Fruit fly (Drosophila melanogaster) whole organism, prepupa: ENCODE data around the gene RecQ4.
A peak's percentile ranks its signal among the peaks of the same experiment; 100 is the strongest.

Experiments used
- Blimp-1 ChIP-seq: fragments of 200-800 bp; sonication (Bioruptor generic); optimal IDR thresholded peaks from 3 replicates; lab custom pipeline; 2017; ENCODE audit warnings: missing biosample characterization, missing genetic modification characterization, mild to moderate bottlenecking, moderate library complexity, missing genetic modification reagents
- CG10631 ChIP-seq: fragments of 200-800 bp; sonication (Bioruptor generic); optimal IDR thresholded peaks from 2 replicates; lab custom pipeline; 2016; ENCODE audit warnings: missing biosample characterization, missing genetic modification characterization
- CG11294 ChIP-seq: fragments of 200-800 bp; sonication (Bioruptor generic); IDR thresholded peaks from 2 replicates; pipeline ENCODE4 v1.3.6; 2022; ENCODE audit warnings: missing biosample characterization, missing genetic modification characterization
- CG15336 ChIP-seq: fragments of 200-800 bp; sonication (Bioruptor generic); IDR thresholded peaks from 2 replicates; pipeline ENCODE4 v1.3.6; 2022; ENCODE audit warnings: missing biosample characterization, missing genetic modification characterization
- CG1621 ChIP-seq: fragments of 200-800 bp; sonication (Bioruptor generic); optimal IDR thresholded peaks from 3 replicates; lab custom pipeline; 2018; ENCODE audit warnings: missing biosample characterization, mild to moderate bottlenecking, missing genetic modification characterization
- CG3032 ChIP-seq: fragments of 200-800 bp; optimal IDR thresholded peaks from 2 replicates; lab custom pipeline; 2019; ENCODE audit warnings: missing biosample characterization, mild to moderate bottlenecking, missing genetic modification characterization, moderate library complexity
- CG31627 ChIP-seq: fragments of 200-800 bp; sonication (Bioruptor generic); optimal IDR thresholded peaks from 3 replicates; lab custom pipeline; 2016; ENCODE audit warnings: missing biosample characterization, missing genetic modification characterization
- CG34406 ChIP-seq: fragments of 200-800 bp; sonication (Bioruptor generic); optimal IDR thresholded peaks from 3 replicates; lab custom pipeline; 2016; ENCODE audit warnings: missing biosample characterization, missing genetic modification characterization
- CG3919 ChIP-seq: fragments of 200-800 bp; sonication (Bioruptor generic); optimal IDR thresholded peaks from 3 replicates; lab custom pipeline; 2016; ENCODE audit warnings: missing biosample characterization, missing genetic modification characterization
- CG4318 ChIP-seq: fragments of 200-800 bp; sonication (Bioruptor generic); optimal IDR thresholded peaks from 3 replicates; lab custom pipeline; 2017; ENCODE audit warnings: missing biosample characterization, mild to moderate bottlenecking, missing genetic modification characterization
- CG6163 ChIP-seq: fragments of 200-800 bp; sonication (Bioruptor generic); IDR thresholded peaks from 3 replicates; pipeline ENCODE4 v1.3.6; 2022; ENCODE audit warnings: missing biosample characterization, missing genetic modification characterization
- CG6276 ChIP-seq: fragments of 200-800 bp; sonication (Bioruptor generic); optimal IDR thresholded peaks from 2 replicates; lab custom pipeline; 2017; ENCODE audit warnings: missing biosample characterization, mild to moderate bottlenecking, missing genetic modification characterization
- CG6792 ChIP-seq: fragments of 200-800 bp; sonication (Bioruptor generic); optimal IDR thresholded peaks from 3 replicates; lab custom pipeline; 2016; ENCODE audit warnings: missing biosample characterization, missing genetic modification characterization
- CG6808 ChIP-seq: fragments of 200-800 bp; sonication (Bioruptor generic); optimal IDR thresholded peaks from 3 replicates; lab custom pipeline; 2017; ENCODE audit warnings: missing biosample characterization, missing genetic modification characterization, mild to moderate bottlenecking, moderate library complexity, missing genetic modification reagents
- CG6854 ChIP-seq: fragments of 200-800 bp; sonication (Bioruptor generic); optimal IDR thresholded peaks from 2 replicates; lab custom pipeline; 2017; ENCODE audit warnings: missing biosample characterization, mild to moderate bottlenecking, missing genetic modification characterization
- CG7368 ChIP-seq: fragments of 200-800 bp; sonication (Bioruptor generic); optimal IDR thresholded peaks from 3 replicates; lab custom pipeline; 2016; ENCODE audit warnings: missing biosample characterization, missing genetic modification characterization
- CG8119 ChIP-seq: fragments of 200-800 bp; sonication (Bioruptor generic); IDR thresholded peaks from 3 replicates; pipeline ENCODE4 v1.3.6; 2022; ENCODE audit warnings: missing biosample characterization, missing genetic modification characterization
- CG8632 ChIP-seq: fragments of 200-800 bp; sonication (Bioruptor generic); optimal IDR thresholded peaks from 3 replicates; lab custom pipeline; 2016; ENCODE audit warnings: missing biosample characterization, missing genetic modification characterization
- CG9139 ChIP-seq: fragments of 200-800 bp; sonication (Bioruptor generic); optimal IDR thresholded peaks from 3 replicates; lab custom pipeline; 2017; ENCODE audit warnings: missing biosample characterization, mild to moderate bottlenecking, missing genetic modification characterization
- Eip75B ChIP-seq: fragments of 200-800 bp; sonication (Bioruptor generic); optimal IDR thresholded peaks from 3 replicates; lab custom pipeline; 2016; ENCODE audit warnings: missing biosample characterization, missing genetic modification characterization
- Eip78C ChIP-seq: fragments of 200-800 bp; sonication (Bioruptor generic); peaks from one replicate; lab custom pipeline; 2016; ENCODE audit warnings: missing biosample characterization, missing genetic modification characterization
- Eip93F ChIP-seq: fragments of 200-800 bp; sonication (Bioruptor generic); optimal IDR thresholded peaks from 2 replicates; lab custom pipeline; 2016; ENCODE audit warnings: missing biosample characterization, mild to moderate bottlenecking, missing genetic modification characterization
- Ets21C ChIP-seq: fragments of 200-800 bp; sonication (Bioruptor generic); optimal IDR thresholded peaks from 3 replicates; lab custom pipeline; 2016; ENCODE audit warnings: missing biosample characterization, missing genetic modification characterization
- Hr38 ChIP-seq: sonication (Bioruptor generic); optimal IDR thresholded peaks from 2 replicates; lab custom pipeline; 2016; ENCODE audit warnings: missing biosample characterization, missing genetic modification characterization
- Hr39 ChIP-seq: fragments of 200-800 bp; sonication (Bioruptor generic); optimal IDR thresholded peaks from 2 replicates; lab custom pipeline; 2016; ENCODE audit warnings: missing biosample characterization, missing genetic modification characterization
- Hr4 ChIP-seq: fragments of 200-800 bp; sonication (Bioruptor generic); optimal IDR thresholded peaks from 3 replicates; lab custom pipeline; 2016; ENCODE audit warnings: missing biosample characterization, missing genetic modification characterization
- OdsH ChIP-seq: fragments of 200-800 bp; sonication (Bioruptor generic); optimal IDR thresholded peaks from 3 replicates; lab custom pipeline; 2016; ENCODE audit warnings: missing biosample characterization, missing genetic modification characterization
- Smox ChIP-seq: fragments of 200-800 bp; sonication (Bioruptor generic); optimal IDR thresholded peaks from 3 replicates; lab custom pipeline; 2016; ENCODE audit warnings: missing biosample characterization, missing genetic modification characterization
- Sox14 ChIP-seq: fragments of 200-800 bp; sonication (Bioruptor generic); optimal IDR thresholded peaks from 3 replicates; lab custom pipeline; 2016; ENCODE audit warnings: missing biosample characterization, missing genetic modification characterization
- Sox15 ChIP-seq: fragments of 200-800 bp; sonication (Bioruptor generic); optimal IDR thresholded peaks from 3 replicates; lab custom pipeline; 2016; ENCODE audit warnings: missing biosample characterization, missing genetic modification characterization
- achi ChIP-seq: fragments of 200-800 bp; sonication (Bioruptor generic); optimal IDR thresholded peaks from 3 replicates; lab custom pipeline; 2016; ENCODE audit warnings: missing biosample characterization, missing genetic modification characterization
- acj6 ChIP-seq: fragments of 200-800 bp; sonication (Bioruptor generic); optimal IDR thresholded peaks from 3 replicates; lab custom pipeline; 2016; ENCODE audit warnings: missing biosample characterization, missing genetic modification characterization
- cyc ChIP-seq: fragments of 200-800 bp; sonication (Bioruptor generic); optimal IDR thresholded peaks from 3 replicates; lab custom pipeline; 2016; ENCODE audit warnings: missing biosample characterization, missing genetic modification characterization
- dac ChIP-seq: fragments of 200-800 bp; sonication (Bioruptor generic); optimal IDR thresholded peaks from 2 replicates; lab custom pipeline; 2017; ENCODE audit warnings: missing biosample characterization, mild to moderate bottlenecking, missing genetic modification characterization
- esn ChIP-seq: fragments of 200-800 bp; sonication (Bioruptor generic); optimal IDR thresholded peaks from 2 replicates; lab custom pipeline; 2016; ENCODE audit warnings: missing biosample characterization, mild to moderate bottlenecking, missing genetic modification characterization, moderate library complexity
- fd59A ChIP-seq: fragments of 200-800 bp; sonication (Bioruptor generic); optimal IDR thresholded peaks from 2 replicates; lab custom pipeline; 2017; ENCODE audit warnings: missing biosample characterization, mild to moderate bottlenecking, missing genetic modification characterization, missing genetic modification reagents
- fd85E ChIP-seq: fragments of 200-800 bp; sonication (Bioruptor generic); optimal IDR thresholded peaks from 3 replicates; lab custom pipeline; 2016; ENCODE audit warnings: missing biosample characterization, missing genetic modification characterization
- fkh ChIP-seq: fragments of 200-800 bp; sonication (Bioruptor generic); optimal IDR thresholded peaks from 3 replicates; lab custom pipeline; 2017; ENCODE audit warnings: missing biosample characterization, mild to moderate bottlenecking, missing genetic modification characterization, moderate library complexity
- lz ChIP-seq: fragments of 200-800 bp; sonication (Bioruptor generic); optimal IDR thresholded peaks from 3 replicates; lab custom pipeline; 2016; ENCODE audit warnings: missing biosample characterization, missing genetic modification characterization
- net ChIP-seq: fragments of 200-800 bp; sonication (Bioruptor generic); optimal IDR thresholded peaks from 3 replicates; lab custom pipeline; 2016; ENCODE audit warnings: missing biosample characterization, missing genetic modification characterization
- pdm3 ChIP-seq: fragments of 200-800 bp; sonication (Bioruptor generic); optimal IDR thresholded peaks from 3 replicates; lab custom pipeline; 2016; ENCODE audit warnings: missing biosample characterization, missing genetic modification characterization
- salr ChIP-seq, 2 experiments: fragments of 200-800 bp; sonication (Bioruptor generic); optimal IDR thresholded peaks; 3 replicates each; lab custom pipeline; 2016 to 2018; ENCODE audit warnings: missing biosample characterization in 2 of 2, missing genetic modification characterization in 2 of 2, mild to moderate bottlenecking in 1 of 2
- ss ChIP-seq, 2 experiments: fragments of 200-800 bp; sonication (Bioruptor generic); optimal IDR thresholded peaks; 2 replicates in 1 of 2; 3 replicates in 1 of 2; lab custom pipeline; 2017 to 2018; ENCODE audit warnings: mild to moderate bottlenecking in 2 of 2, missing biosample characterization in 2 of 2, missing genetic modification characterization in 2 of 2, moderate library complexity in 1 of 2
- svp ChIP-seq: fragments of 200-800 bp; sonication (Bioruptor generic); peaks from one replicate; lab custom pipeline; 2016; ENCODE audit warnings: missing biosample characterization, missing genetic modification characterization
- topi ChIP-seq: fragments of 200-800 bp; sonication (Bioruptor generic); optimal IDR thresholded peaks from 3 replicates; lab custom pipeline; 2016; ENCODE audit warnings: missing biosample characterization, missing genetic modification characterization
- vri ChIP-seq: fragments of 200-800 bp; sonication (Bioruptor generic); optimal IDR thresholded peaks from 3 replicates; lab custom pipeline; 2016; ENCODE audit warnings: missing biosample characterization, mild to moderate bottlenecking, missing genetic modification characterization

RecQ4 gene

DNA sequence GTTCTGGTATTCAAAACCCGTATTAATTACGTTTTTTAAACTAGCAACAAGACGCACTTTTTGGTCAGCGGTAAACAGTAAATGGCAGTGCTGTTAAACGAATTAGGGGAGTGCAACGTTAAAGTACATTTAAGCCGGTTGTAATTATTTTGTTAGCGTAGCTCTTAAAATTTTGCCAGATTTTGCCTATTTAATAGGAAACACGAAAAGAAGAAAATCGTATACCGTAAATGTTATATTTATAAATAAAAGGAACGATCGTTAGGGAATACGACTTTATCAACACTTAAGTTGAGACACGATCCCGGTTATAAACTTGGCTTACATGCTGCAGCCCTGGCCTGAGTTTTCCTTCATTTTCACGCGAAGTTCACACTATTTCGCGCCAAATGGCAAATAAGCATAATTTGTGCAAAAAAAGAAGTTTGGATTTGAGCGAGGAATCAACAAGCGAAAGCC is 38.3 kb downstream of the RecQ4 start, which contains the start of the genes Setx and mus301 (continued):
- TF ChIP-seq achi (GFP tag; lab: Kevin White, UChicago) (no peak), CG31627 (peak; percentile 88), Hr38 (GFP tag; lab: Kevin White, UChicago) (no peak), Hr4 (no peak), salr (GFP tag; optimal IDR thresholded peaks at IDR 0.05; lab: Kevin White, UChicago) (peak in 1 of 2 experiments; percentile 3), topi (GFP tag; lab: Kevin White, UChicago) (no peak), pdm3 (GFP tag; lab: Kevin White, UChicago) (no peak), Smox (no peak), acj6 (GFP tag; lab: Kevin White, UChicago) (peak; percentile 81), esn (peak; percentile 86)

DNA sequence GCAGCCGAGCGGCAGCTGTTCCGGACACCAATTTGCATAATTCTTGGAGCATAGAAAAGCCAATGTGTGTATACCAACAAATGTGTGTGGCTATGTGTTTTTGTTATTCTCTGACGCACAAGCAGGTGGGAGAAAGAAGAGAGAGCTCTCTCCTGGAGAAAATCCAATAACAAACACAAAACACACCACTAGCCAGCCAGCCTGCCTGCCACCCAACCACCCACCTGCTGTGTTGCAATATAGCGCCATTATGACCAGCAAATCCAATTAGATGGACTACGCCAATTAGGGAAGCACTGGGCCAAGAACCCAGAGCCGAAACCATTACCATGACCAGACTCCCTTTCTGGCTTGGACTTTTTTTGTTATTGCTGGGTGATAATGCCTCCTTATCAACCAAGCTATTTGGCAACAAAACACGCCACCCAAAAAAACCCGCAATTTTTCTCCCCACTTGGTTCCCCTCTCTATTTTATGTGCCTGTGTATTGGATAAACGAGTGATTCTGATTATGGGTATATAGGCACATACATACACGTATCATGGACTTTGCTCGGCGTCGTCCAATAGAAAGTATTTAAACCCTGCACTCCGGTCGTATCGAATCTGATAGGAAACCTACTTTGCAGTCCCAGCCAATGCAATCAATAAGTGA is 47.3 kb downstream of the RecQ4 start:
- TF ChIP-seq ss (GFP tag; optimal IDR thresholded peaks at IDR 0.05; lab: Kevin White, UChicago) (no peak), lz (GFP tag; lab: Kevin White, UChicago) (no peak), Eip78C (GFP tag; lab: Kevin White, UChicago) (peak; percentile 49), vri (peak; percentile 77), svp (GFP tag; lab: Kevin White, UChicago) (no peak), Eip93F (GFP tag; lab: Kevin White, UChicago) (no peak), CG8119 (GFP tag; lab: Robert Waterston, UW) (0 out of 3 replicates have a peak, but pooled peaks have one; percentile 20), CG15336 (0 out of 2 replicates have a peak, but pooled peaks have one; percentile 10), fd59A (GFP tag; lab: Kevin White, UChicago) (no peak), CG6808 (no peak), Ets21C (GFP tag; lab: Kevin White, UChicago) (no peak)

dm6 chr3L:8127712-8128210 is 48.0 kb downstream of the RecQ4 start, which contains the start of the genes Cds and Uba2:
Gene Cds (plus strand): TSS chr3L:8127762.
Gene Uba2 (minus strand): TSS chr3L:8127818.
- peak; percentile 89 for TF ChIP-seq Eip78C (GFP tag; lab: Kevin White, UChicago)
- TF ChIP-seq CG6792 = peak; percentile 83
- TF ChIP-seq CG10631 (GFP tag; lab: Kevin White, UChicago) = peak; percentile 94
- peak; percentile 84 for TF ChIP-seq Eip93F (GFP tag; lab: Kevin White, UChicago)
- TF ChIP-seq OdsH (GFP tag; lab: Kevin White, UChicago) = peak; percentile 93
- peak; percentile 66 for TF ChIP-seq Blimp-1 (GFP tag; lab: Kevin White, UChicago)
- TF ChIP-seq fd59A (GFP tag; lab: Kevin White, UChicago) = peak; percentile 35
- TF ChIP-seq salr (GFP tag; optimal IDR thresholded peaks at IDR 0.05; lab: Kevin White, UChicago) = peak; percentile 67 to 82
- peak; percentile 86 for TF ChIP-seq CG8632 (GFP tag; lab: Kevin White, UChicago)
- TF ChIP-seq CG4318 (GFP tag; lab: Kevin White, UChicago) = no peak
- TF ChIP-seq CG34406 = peak; percentile 88
- peak in 1 of 2 experiments; percentile 85 for TF ChIP-seq ss (GFP tag; optimal IDR thresholded peaks at IDR 0.05; lab: Kevin White, UChicago)
- peak; percentile 85 for TF ChIP-seq net
- TF ChIP-seq dac (GFP tag; lab: Kevin White, UChicago) = peak; percentile 81
- peak; percentile 85 for TF ChIP-seq vri
- TF ChIP-seq CG6854 (GFP tag; lab: Kevin White, UChicago) = peak; percentile 58
- peak; percentile 90 for TF ChIP-seq CG3919 (GFP tag; lab: Kevin White, UChicago)
- no peak for TF ChIP-seq fkh (GFP tag; lab: Kevin White, UChicago)
- TF ChIP-seq achi (GFP tag; lab: Kevin White, UChicago) = peak; percentile 91
- peak; percentile 83; the same call in 2 of the 3 replicates for TF ChIP-seq CG8119 (GFP tag; lab: Robert Waterston, UW)
- peak; percentile 76 for TF ChIP-seq Sox14
- TF ChIP-seq CG6163 = peak; percentile 86
- peak; percentile 87 for TF ChIP-seq CG3032 (tag; lab: Kevin White, UChicago)
- TF ChIP-seq fd85E (GFP tag; lab: Kevin White, UChicago) = peak; percentile 74
- TF ChIP-seq CG15336 = peak; percentile 86
- TF ChIP-seq CG7368 = peak; percentile 72
- no peak for TF ChIP-seq CG6276
- TF ChIP-seq CG9139 (GFP tag; lab: Kevin White, UChicago) = peak; percentile 71
- TF ChIP-seq Smox = no peak
- peak; percentile 84; the same call in 1 of the 2 replicates for TF ChIP-seq CG11294 (GFP tag; lab: Robert Waterston, UW)
- TF ChIP-seq Eip75B (GFP tag; lab: Kevin White, UChicago) = peak; percentile 82
- TF ChIP-seq Hr39 = peak; percentile 84
- TF ChIP-seq Sox15 = peak; percentile 86
- peak; percentile 86 for TF ChIP-seq cyc
- TF ChIP-seq CG1621 (tag; lab: Kevin White, UChicago) = peak; percentile 85
